Comparison of ENCODE assay signal across 2 fruit fly cellular contexts in genomic region chr2L:9447816-9448215, dm6.
TF ChIP-seq lines count a peak whose summit lies in the region.

No protein-coding gene starts in this region.

TF ChIP-seq in whole organism, embryonic, 481 proteins besides CTCF, POLR2A, EP300 and RAD21 (continued from another document):
- TF ChIP-seq Ada2b (GFP tag; IDR thresholded peaks at IDR 0.05; lab: Robert Waterston, UW) (peak; percentile 6; the same call in 1 of the 2 replicates), dmrt99B (tag; optimal IDR thresholded peaks at IDR 0.05; lab: Kevin White, UChicago) (peak; percentile 29), lola (GFP tag; optimal IDR thresholded peaks at IDR 0.05; lab: Kevin White, UChicago) (no peak), E2f2 (GFP tag; IDR thresholded peaks at IDR 0.05; lab: Robert Waterston, UW) (peak; percentile 8; the same call in 1 of the 2 replicates), row (GFP tag; IDR thresholded peaks at IDR 0.05; lab: Robert Waterston, UW) (0 out of 3 replicates have a peak, but pooled peaks have one; percentile 24), CG9727 (GFP tag; optimal IDR thresholded peaks at IDR 0.05; lab: Kevin White, UChicago) (peak; percentile 3), crol (GFP tag; IDR thresholded peaks at IDR 0.05; lab: Robert Waterston, UW) (0 out of 2 replicates have a peak, but pooled peaks have one; percentile 4), prd (optimal IDR thresholded peaks at IDR 0.05; lab: Kevin White, UChicago) (no peak), prd (GFP tag; IDR thresholded peaks at IDR 0.05; lab: Robert Waterston, UW) (0 out of 3 replicates have a peak, but pooled peaks have one; percentile 6), gem (tag; optimal IDR thresholded peaks at IDR 0.05; lab: Kevin White, UChicago) (peak; percentile 28), CG1602 (GFP tag; optimal IDR thresholded peaks at IDR 0.05; lab: Kevin White, UChicago) (no peak), Elba2 (GFP tag; optimal IDR thresholded peaks at IDR 0.05; lab: Kevin White, UChicago) (no peak), CG2129 (GFP tag; IDR thresholded peaks at IDR 0.05; lab: Robert Waterston, UW; ENCODE audit: partially characterized antibody) (no peak), CG18262 (tag; optimal IDR thresholded peaks at IDR 0.05; lab: Kevin White, UChicago) (peak; percentile 10), knrl (GFP tag; IDR thresholded peaks at IDR 0.05; lab: Robert Waterston, UW; ENCODE audit: partially characterized antibody) (no peak), Sox102F (GFP tag; optimal IDR thresholded peaks at IDR 0.05; lab: Kevin White, UChicago) (peak; percentile 34), CG10366 (GFP tag; IDR thresholded peaks at IDR 0.05; lab: Robert Waterston, UW) (peak; percentile 19; the same call in 1 of the 2 replicates), CG15696 (tag; optimal IDR thresholded peaks at IDR 0.05; lab: Kevin White, UChicago) (no peak), CG17361 (GFP tag; IDR thresholded peaks at IDR 0.05; lab: Robert Waterston, UW) (peak; percentile 20; the same call in 1 of the 3 replicates), fd102C (GFP tag; optimal IDR thresholded peaks at IDR 0.05; lab: Kevin White, UChicago) (no peak), CG2678 (tag; optimal IDR thresholded peaks at IDR 0.05; lab: Kevin White, UChicago) (peak; percentile 18), nmo (GFP tag; optimal IDR thresholded peaks at IDR 0.05; lab: Kevin White, UChicago) (peak; percentile 12), bsh (GFP tag; optimal IDR thresholded peaks at IDR 0.05; lab: Kevin White, UChicago) (peak in 1 of 2 experiments; percentile 45)

TF ChIP-seq in whole organism, prepupa, 60 proteins besides CTCF, POLR2A, EP300 and RAD21 (continued from another document):
- peak; percentile 72 for TF ChIP-seq OdsH (GFP tag; optimal IDR thresholded peaks at IDR 0.05; lab: Kevin White, UChicago)
- TF ChIP-seq ss (GFP tag; optimal IDR thresholded peaks at IDR 0.05; lab: Kevin White, UChicago) = peak; percentile 10 to 41
- peak; percentile 38 for TF ChIP-seq Sox15 (GFP tag; optimal IDR thresholded peaks at IDR 0.05; lab: Kevin White, UChicago)
- TF ChIP-seq CG10631 (GFP tag; optimal IDR thresholded peaks at IDR 0.05; lab: Kevin White, UChicago) = peak; percentile 68
- peak; percentile 82 for TF ChIP-seq eg (GFP tag; IDR thresholded peaks at IDR 0.05; lab: Robert Waterston, UW)
- TF ChIP-seq Blimp-1 (GFP tag; optimal IDR thresholded peaks at IDR 0.05; lab: Kevin White, UChicago) = no peak
- TF ChIP-seq vri (GFP tag; optimal IDR thresholded peaks at IDR 0.05; lab: Kevin White, UChicago) = no peak
- TF ChIP-seq CG31627 (GFP tag; optimal IDR thresholded peaks at IDR 0.05; lab: Kevin White, UChicago) = peak; percentile 42
- TF ChIP-seq CG6163 (GFP tag; IDR thresholded peaks at IDR 0.05; lab: Robert Waterston, UW) = peak; percentile 76
- TF ChIP-seq Ets96B (tag; optimal IDR thresholded peaks at IDR 0.05; lab: Kevin White, UChicago) = peak; percentile 68
- TF ChIP-seq CG8319 (GFP tag; optimal IDR thresholded peaks at IDR 0.05; lab: Kevin White, UChicago) = peak; percentile 13
- peak; percentile 54 for TF ChIP-seq net (GFP tag; optimal IDR thresholded peaks at IDR 0.05; lab: Kevin White, UChicago)
- peak; percentile 50 for TF ChIP-seq lz (GFP tag; optimal IDR thresholded peaks at IDR 0.05; lab: Kevin White, UChicago)
- peak; percentile 3 for TF ChIP-seq dac (GFP tag; optimal IDR thresholded peaks at IDR 0.05; lab: Kevin White, UChicago)
- peak; percentile 48 for TF ChIP-seq CG4318 (GFP tag; optimal IDR thresholded peaks at IDR 0.05; lab: Kevin White, UChicago)
- peak; percentile 50 for TF ChIP-seq spab (GFP tag; optimal IDR thresholded peaks at IDR 0.05; lab: Kevin White, UChicago)
- peak; percentile 72 for TF ChIP-seq CG32006 (GFP tag; optimal IDR thresholded peaks at IDR 0.05; lab: Kevin White, UChicago)
- TF ChIP-seq Met (GFP tag; optimal IDR thresholded peaks at IDR 0.05; lab: Kevin White, UChicago) = peak; percentile 70
- peak; percentile 36 for TF ChIP-seq fd59A (GFP tag; optimal IDR thresholded peaks at IDR 0.05; lab: Kevin White, UChicago)
- TF ChIP-seq Ets21C (GFP tag; optimal IDR thresholded peaks at IDR 0.05; lab: Kevin White, UChicago) = peak; percentile 20
- no peak for TF ChIP-seq CG11902 (GFP tag; optimal IDR thresholded peaks at IDR 0.05; lab: Kevin White, UChicago)
- peak; percentile 39 for TF ChIP-seq CG6792 (GFP tag; optimal IDR thresholded peaks at IDR 0.05; lab: Kevin White, UChicago)
- TF ChIP-seq svp (GFP tag; lab: Kevin White, UChicago) = peak; percentile 70
- TF ChIP-seq CG3032 (tag; optimal IDR thresholded peaks at IDR 0.05; lab: Kevin White, UChicago) = peak; percentile 53
- peak; percentile 78 for TF ChIP-seq CG15336 (GFP tag; IDR thresholded peaks at IDR 0.05; lab: Robert Waterston, UW)
- TF ChIP-seq cyc (GFP tag; optimal IDR thresholded peaks at IDR 0.05; lab: Kevin White, UChicago) = peak; percentile 32
- TF ChIP-seq Sox102F (GFP tag; optimal IDR thresholded peaks at IDR 0.05; lab: Kevin White, UChicago) = peak; percentile 42
- TF ChIP-seq topi (GFP tag; optimal IDR thresholded peaks at IDR 0.05; lab: Kevin White, UChicago) = peak; percentile 53
- TF ChIP-seq salr (GFP tag; optimal IDR thresholded peaks at IDR 0.05; lab: Kevin White, UChicago) = peak in 1 of 2 experiments; percentile 69
- peak; percentile 62 for TF ChIP-seq CG34406 (GFP tag; optimal IDR thresholded peaks at IDR 0.05; lab: Kevin White, UChicago)
- TF ChIP-seq acj6 (GFP tag; optimal IDR thresholded peaks at IDR 0.05; lab: Kevin White, UChicago) = peak; percentile 70
- peak; percentile 70 for TF ChIP-seq CG3919 (GFP tag; optimal IDR thresholded peaks at IDR 0.05; lab: Kevin White, UChicago)
- TF ChIP-seq Hr38 (GFP tag; optimal IDR thresholded peaks at IDR 0.05; lab: Kevin White, UChicago) = no peak
- TF ChIP-seq Eip75B (GFP tag; optimal IDR thresholded peaks at IDR 0.05; lab: Kevin White, UChicago) = peak; percentile 57
- peak; percentile 33 for TF ChIP-seq Hr39 (GFP tag; optimal IDR thresholded peaks at IDR 0.05; lab: Kevin White, UChicago)
- peak; percentile 71 for TF ChIP-seq pdm3 (GFP tag; optimal IDR thresholded peaks at IDR 0.05; lab: Kevin White, UChicago)
- peak; percentile 48 for TF ChIP-seq Smox (GFP tag; optimal IDR thresholded peaks at IDR 0.05; lab: Kevin White, UChicago)
- peak; percentile 23 for TF ChIP-seq CG7368 (GFP tag; optimal IDR thresholded peaks at IDR 0.05; lab: Kevin White, UChicago)
- peak; percentile 66; the same call in 1 of the 2 replicates for TF ChIP-seq Gug (GFP tag; IDR thresholded peaks at IDR 0.05; lab: Robert Waterston, UW)
